Worm (Caenorhabditis elegans): ENCODE measurements around the gene B0432.10.

DNA sequence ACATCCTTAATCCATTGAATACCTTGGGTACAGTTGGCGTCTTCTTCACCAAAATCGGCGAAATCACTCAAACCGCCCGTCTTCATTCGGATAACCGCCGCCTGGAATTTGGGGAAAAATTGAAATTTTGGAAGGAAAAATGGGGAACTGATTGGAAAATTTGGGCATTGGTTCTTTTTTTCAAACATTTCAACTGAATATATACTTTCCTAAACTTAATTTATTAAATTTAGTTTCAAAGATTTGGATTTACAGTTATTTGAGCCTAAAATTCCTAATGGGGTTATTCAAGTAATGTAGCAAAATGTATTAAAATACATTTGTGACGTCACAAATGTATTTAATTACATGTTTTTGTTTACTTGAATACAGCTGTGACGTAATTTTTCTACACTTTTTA, 48.4 kb downstream of the B0432.10 start, which contains the start of gene laat-1:
- no peak for TF ChIP-seq him-1 (tag; optimal IDR thresholded peaks at IDR 0.05)
- no peak for TF ChIP-seq dao-5 (tag; optimal IDR thresholded peaks at IDR 0.05)
